Fruit fly (Drosophila melanogaster) ovary, adult (tissue): Measurements from ENCODE around the gene tok.

Source experiments
- CG17801 ChIP-seq: fragments of 200-800 bp; optimal IDR thresholded peaks from 2 replicates; lab custom pipeline; 2019; ENCODE audit warnings: missing biosample characterization, mild to moderate bottlenecking, missing genetic modification characterization, moderate library complexity; ENCODE audit not compliant: partially characterized antibody

tok gene

dm6 chr3R:24719314-24720290 lies at the start of gene tok, which contains the start of gene CG13630:
Gene tok, plus strand, starts transcription at chr3R:24719697.
Gene CG13630, minus strand, starts transcription at chr3R:24719364.
- TF ChIP-seq CG17801 (GFP tag; lab: Kevin White, UChicago) = no peak

- TF ChIP-seq CG17801 (GFP tag; lab: Kevin White, UChicago) = no peak
Measured at dm6 chr3R:24671662-24672061, 47.8 kb upstream of the tok start.

- TF ChIP-seq CG17801 (GFP tag; lab: Kevin White, UChicago) = no peak
Measured at dm6 chr3R:24692863-24693262, 26.6 kb upstream of the tok start.

dm6 chr3R:24699309-24699708 lies 20.2 kb upstream of the tok start:
- TF ChIP-seq CG17801 (GFP tag; lab: Kevin White, UChicago) = no peak

dm6 chr3R:24712375-24712830 lies 7.1 kb upstream of the tok start, which contains the start of the genes CG13627 and CG46316:
Gene CG13627, plus strand, starts transcription at chr3R:24712780.
Gene CG46316, plus strand, starts transcription at chr3R:24712780.
- TF ChIP-seq CG17801 (GFP tag; lab: Kevin White, UChicago) = no peak

- TF ChIP-seq CG17801 (GFP tag; lab: Kevin White, UChicago) = no peak
Measured at dm6 chr3R:24717289-24717688, 2.2 kb upstream of the tok start, which contains the start of gene Polr2L. Gene Polr2L, plus strand, starts transcription at chr3R:24717511.

dm6 chr3R:24720459-24721370 lies 1.2 kb downstream of the tok start:
- no peak for TF ChIP-seq CG17801 (GFP tag; lab: Kevin White, UChicago)

dm6 chr3R:24726347-24726891 lies 6.9 kb downstream of the tok start:
- TF ChIP-seq CG17801 (GFP tag; lab: Kevin White, UChicago) = no peak

- TF ChIP-seq CG17801 (GFP tag; lab: Kevin White, UChicago) = no peak
Measured at dm6 chr3R:24727038-24727437, 7.5 kb downstream of the tok start.

dm6 chr3R:24749055-24749992 lies 29.8 kb downstream of the tok start, which contains the start of gene tld:
Gene tld, plus strand, starts transcription at chr3R:24749731.
- TF ChIP-seq CG17801 (GFP tag; lab: Kevin White, UChicago) = no peak

dm6 chr3R:24753561-24754027 lies 34.1 kb downstream of the tok start, which contains the start of gene asp:
Gene asp, plus strand, starts transcription at chr3R:24753849.
- no peak for TF ChIP-seq CG17801 (GFP tag; lab: Kevin White, UChicago)

dm6 chr3R:24764971-24765370 lies 45.5 kb downstream of the tok start, which contains the start of gene AstA:
Gene AstA, minus strand, starts transcription at chr3R:24765071.
- no peak for TF ChIP-seq CG17801 (GFP tag; lab: Kevin White, UChicago)

dm6 chr3R:24766684-24767083 lies 47.2 kb downstream of the tok start:
- no peak for TF ChIP-seq CG17801 (GFP tag; lab: Kevin White, UChicago)
